Worm (Caenorhabditis elegans): ENCODE results near the gene E01G6.1.

Gene E01G6.1

DNA sequence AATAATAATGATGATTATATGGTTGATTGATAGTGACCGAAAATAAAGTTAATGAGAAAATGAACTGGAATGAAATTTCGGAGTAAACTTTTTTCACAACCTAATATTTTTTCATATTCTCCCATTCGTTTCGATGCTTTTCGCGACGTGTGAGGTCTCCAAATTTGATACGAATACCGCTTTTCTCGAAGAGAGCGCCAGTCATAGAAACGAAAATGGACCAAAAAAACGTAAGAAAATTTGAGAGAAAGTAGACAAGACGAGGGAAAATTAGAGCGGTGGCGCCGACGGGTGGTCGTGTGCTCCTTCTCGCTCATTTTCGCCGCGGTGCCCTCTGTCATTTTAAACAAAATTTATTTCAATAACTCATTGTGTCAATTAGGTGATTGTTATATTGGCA is 53.7 kb downstream of the E01G6.1 start:
- TF ChIP-seq Y105C5A.15 (GFP tag; IDR thresholded peaks at IDR 0.05) (no peak), unc-62 (GFP tag; optimal IDR thresholded peaks at IDR 0.05 in 1 of 2) (peak in 1 of 2 experiments; percentile 79), unc-62 (tag; optimal IDR thresholded peaks at IDR 0.05) (no peak), ces-1 (GFP tag; optimal IDR thresholded peaks at IDR 0.05) (no peak), tra-1 (GFP tag; IDR thresholded peaks at IDR 0.05) (peak; percentile 81; the same call in 1 of the 2 replicates), nhr-11 (tag; optimal IDR thresholded peaks at IDR 0.05) (no peak)

DNA sequence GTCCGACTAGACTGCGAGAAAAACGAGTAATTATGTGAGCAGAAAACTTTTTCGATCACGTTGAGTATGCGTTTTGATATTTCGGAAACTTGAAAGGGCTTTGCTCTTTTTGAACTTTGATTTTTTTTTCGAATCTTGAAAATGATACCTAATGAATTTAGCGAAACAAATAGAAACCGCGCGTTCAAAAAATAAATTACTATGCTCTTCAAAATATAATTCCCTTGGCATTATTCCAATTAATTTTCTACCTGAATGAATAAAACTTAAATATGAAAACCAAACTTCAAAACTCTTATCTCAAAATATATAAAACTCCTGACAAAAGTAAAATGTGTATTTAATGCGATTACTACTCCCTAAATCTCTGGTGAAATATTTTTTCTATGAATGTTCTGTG is 54.6 kb downstream of the E01G6.1 start, which contains the start of gene xtr-2:
Gene xtr-2 (plus strand): TSS at position 301 of the 400 bp plus-strand sequence.
- no peak for TF ChIP-seq pha-4 (GFP tag; IDR thresholded peaks at IDR 0.05)
- no peak for TF ChIP-seq pha-4 (tag; optimal IDR thresholded peaks at IDR 0.05)
- no peak for TF ChIP-seq ceh-32 (tag; optimal IDR thresholded peaks at IDR 0.05; ENCODE audit: poor library complexity)

All from whole organism, L4 larva.